Fruit fly (Drosophila melanogaster): ENCODE measurements around the gene Art8.

dm6 chr2L:11037583-11038517 lies 27.0 kb upstream of the Art8 start:
- TF ChIP-seq Ets98B (GFP tag; IDR thresholded peaks at IDR 0.05), result no peak
- no peak for TF ChIP-seq CG8159 (tag; optimal IDR thresholded peaks at IDR 0.05)
- TF ChIP-seq Snoo (tag; optimal IDR thresholded peaks at IDR 0.05), result no peak
- no peak for TF ChIP-seq EcR (GFP tag; optimal IDR thresholded peaks at IDR 0.05)
- no peak for TF ChIP-seq rn (GFP tag; IDR thresholded peaks at IDR 0.05)
- no peak for TF ChIP-seq Pif1B (GFP tag; optimal IDR thresholded peaks at IDR 0.05)
- TF ChIP-seq CG15710 (tag; optimal IDR thresholded peaks at IDR 0.05), result no peak
- no peak for TF ChIP-seq CG8301 (tag; optimal IDR thresholded peaks at IDR 0.05)
- TF ChIP-seq fd96Ca (GFP tag; IDR thresholded peaks at IDR 0.05), result no peak
- TF ChIP-seq CG14655 (GFP tag; optimal IDR thresholded peaks at IDR 0.05), result peak; percentile 36
- no peak for TF ChIP-seq CG17806 (tag; optimal IDR thresholded peaks at IDR 0.05)
- TF ChIP-seq D1 (tag; optimal IDR thresholded peaks at IDR 0.05), result no peak

All from whole organism, pupa.